Fruit fly (Drosophila melanogaster): ENCODE measurements around the gene CG42724.

- TF ChIP-seq ttk (optimal IDR thresholded peaks at IDR 0.05) = no peak
- TF ChIP-seq Sin3A (optimal IDR thresholded peaks at IDR 0.05) = no peak
- no peak for TF ChIP-seq psq (optimal IDR thresholded peaks at IDR 0.05)
- no peak for TF ChIP-seq h (optimal IDR thresholded peaks at IDR 0.05)
These were observed 16.3 kb downstream of the CG42724 start for dm6 chr3R:6351696-6352378.

All from Kc167 (cell line).